Worm (Caenorhabditis elegans): ENCODE data around the gene Y53F4B.7.

DNA sequence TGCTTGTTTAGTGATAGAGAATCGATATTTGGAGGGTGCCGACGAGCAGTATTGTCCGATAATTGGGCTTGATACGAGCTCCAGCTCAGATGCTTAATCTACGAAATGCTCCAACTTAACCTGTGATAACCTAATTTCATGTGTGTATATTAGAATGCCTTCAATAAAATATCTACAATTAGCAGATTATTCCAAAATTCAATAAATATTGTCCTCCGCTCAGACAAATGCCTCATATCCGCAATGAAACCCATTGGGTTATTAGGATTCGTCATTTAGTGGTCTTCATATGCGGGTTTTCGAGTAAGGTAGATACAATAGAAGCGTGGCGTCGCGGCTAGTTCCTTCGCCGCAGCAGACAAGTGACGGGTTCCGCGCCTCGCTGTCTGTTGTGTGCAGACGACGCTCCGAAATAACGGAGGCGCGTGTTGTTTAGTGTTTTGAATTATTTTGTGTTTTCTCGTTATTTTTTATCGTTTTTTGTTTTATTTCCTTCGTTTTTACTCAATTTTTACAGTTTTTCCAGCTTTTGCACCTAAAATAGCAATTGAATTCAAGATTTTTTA, 33.0 kb downstream of the Y53F4B.7 start, which contains the start of gene cmtr-1:
- TF ChIP-seq lin-13 (GFP tag; optimal IDR thresholded peaks at IDR 0.05) (peak; percentile 97), lsy-2 (tag; optimal IDR thresholded peaks at IDR 0.05) (peak; percentile 90 to 95), blmp-1 (tag; optimal IDR thresholded peaks at IDR 0.05; ENCODE audit: insufficient read depth) (peak; percentile 87), unc-62 (GFP tag; optimal IDR thresholded peaks at IDR 0.05) (peak; percentile 41), lin-11 (tag; optimal IDR thresholded peaks at IDR 0.05) (peak; percentile 91), ceh-82 (tag; optimal IDR thresholded peaks at IDR 0.05) (peak; percentile 80), aly-2 (tag; optimal IDR thresholded peaks at IDR 0.05) (no peak), unc-39 (tag; optimal IDR thresholded peaks at IDR 0.05) (no peak), mdl-1 (tag; optimal IDR thresholded peaks at IDR 0.05) (peak; percentile 65 to 82), nhr-237 (tag; optimal IDR thresholded peaks at IDR 0.05) (peak; percentile 51), nhr-25 (tag; optimal IDR thresholded peaks at IDR 0.05) (peak; percentile 95)
